Worm (Caenorhabditis elegans): Measurements from ENCODE around the gene F08F8.11.

F08F8.11 gene

DNA sequence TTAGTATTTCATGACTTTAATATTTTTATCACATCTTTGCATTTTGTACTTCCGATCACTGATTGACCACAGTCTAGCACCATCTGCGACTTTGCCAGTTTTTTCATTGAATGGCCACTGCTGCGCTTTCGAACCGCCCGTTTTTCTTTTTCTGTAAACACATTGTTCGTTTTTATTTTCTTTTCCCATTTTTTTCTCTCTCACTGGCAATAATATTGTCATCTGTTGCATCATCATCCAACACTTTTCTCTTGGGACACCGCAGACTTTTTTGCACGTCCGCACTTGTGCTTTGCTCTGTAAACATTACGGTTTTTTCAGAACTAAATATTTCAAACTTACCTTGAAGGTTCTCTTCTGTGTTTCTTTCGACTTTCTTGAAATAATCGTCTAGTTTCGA, 7.1 kb upstream of the F08F8.11 start:
- no peak for TF ChIP-seq unc-62 (GFP tag; optimal IDR thresholded peaks at IDR 0.05)

DNA sequence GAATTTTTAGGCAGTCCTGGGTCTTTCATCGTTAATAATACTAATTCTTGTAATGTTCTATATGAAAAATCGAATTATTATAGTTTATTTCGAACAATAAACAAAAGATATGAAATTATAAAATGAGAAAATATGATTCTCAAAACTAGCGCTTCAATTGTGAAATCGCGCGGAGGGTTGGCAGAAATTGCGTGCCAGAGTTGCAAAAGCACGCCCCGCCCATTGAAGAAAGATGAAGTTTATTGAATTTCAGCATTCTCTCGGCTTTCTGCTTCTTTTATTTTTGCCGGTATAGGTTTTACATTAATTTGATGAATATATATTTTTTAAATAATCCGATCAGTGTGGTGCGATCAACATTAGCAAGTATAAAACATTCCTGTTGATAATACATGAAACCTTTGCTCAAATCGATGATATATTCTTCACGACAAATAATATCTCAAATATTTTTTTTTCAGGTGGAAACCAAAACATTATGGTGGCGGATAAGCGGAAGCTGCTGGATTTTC, 6.6 kb upstream of the F08F8.11 start, which contains the start of the genes eco-1 and hmgr-1:
Gene eco-1 (minus strand): TSS at position 59 of the 512 bp plus-strand sequence.
Gene hmgr-1 (plus strand): TSS at position 462 of the 512 bp plus-strand sequence.
- no peak for TF ChIP-seq unc-62 (GFP tag; optimal IDR thresholded peaks at IDR 0.05)

DNA sequence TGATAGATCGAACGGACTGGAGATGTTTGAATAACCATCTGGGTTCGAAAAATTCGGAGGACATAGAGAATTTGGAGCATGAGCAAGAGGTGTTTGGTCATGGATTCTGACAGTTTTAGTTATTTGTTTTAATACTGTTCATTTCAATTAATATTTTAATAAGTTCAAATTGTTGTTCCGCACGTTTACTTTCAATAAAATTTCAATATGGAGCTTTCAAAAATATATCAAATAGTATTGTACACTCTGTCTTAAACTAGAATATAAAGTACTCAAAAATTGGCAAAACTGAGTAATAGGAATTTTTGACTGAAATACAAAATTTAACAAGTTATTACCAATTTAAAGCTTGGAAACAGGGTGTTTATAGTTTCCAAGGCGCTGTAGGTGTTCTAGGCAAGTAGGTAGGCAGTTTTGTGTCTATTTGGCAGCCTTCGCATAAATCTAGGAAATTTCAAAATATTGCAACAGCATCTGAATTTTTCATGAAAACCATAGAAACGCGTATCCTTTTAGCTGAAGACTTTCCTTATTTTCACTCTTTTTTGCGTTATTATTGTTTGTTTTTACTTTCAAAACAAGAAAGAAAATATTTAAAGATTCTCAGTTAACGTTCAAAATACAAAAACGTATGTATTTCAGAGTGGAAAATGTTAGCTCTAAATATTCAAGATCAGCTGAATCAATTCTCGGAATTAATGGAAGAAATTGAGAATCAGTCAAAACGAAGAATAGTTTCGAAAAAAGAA, 1.5 kb downstream of the F08F8.11 start, which contains the start of the genes T20B12.5 and T20B12.4:
Gene T20B12.5 (minus strand): TSS at position 101 of the 749 bp plus-strand sequence.
Gene T20B12.4 (plus strand): TSS at position 699 of the 749 bp plus-strand sequence.
- no peak for TF ChIP-seq unc-62 (GFP tag; optimal IDR thresholded peaks at IDR 0.05)

DNA sequence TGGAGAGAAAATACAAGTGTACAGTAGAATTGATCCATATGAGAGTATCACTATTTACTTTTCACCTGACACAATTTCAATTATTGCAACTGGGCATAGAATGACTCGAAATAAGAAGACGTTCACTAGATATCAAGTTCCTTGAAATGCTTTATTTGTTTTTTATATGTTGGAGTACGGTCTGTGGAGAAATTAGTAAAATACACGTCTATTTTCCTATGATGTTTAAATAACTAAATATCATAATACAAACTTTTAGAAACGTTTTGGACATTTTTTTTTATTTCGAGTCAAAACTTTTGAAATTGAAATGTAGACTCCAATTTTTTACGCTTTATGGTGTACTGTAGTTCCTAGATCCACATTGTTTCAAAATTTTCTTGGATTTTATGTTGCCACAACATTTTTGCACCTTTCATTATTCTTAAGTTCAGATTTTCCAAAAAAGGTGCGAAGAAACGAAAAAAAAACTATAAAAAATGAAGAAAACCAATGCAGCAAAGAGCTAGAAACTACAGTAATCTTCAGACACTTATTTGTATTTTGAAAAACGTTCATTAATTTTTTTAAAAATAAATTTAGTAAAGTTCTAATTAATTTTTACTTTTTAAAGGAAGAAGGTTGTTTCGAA, 3.8 kb downstream of the F08F8.11 start:
- TF ChIP-seq unc-62 (GFP tag; optimal IDR thresholded peaks at IDR 0.05) = no peak

DNA sequence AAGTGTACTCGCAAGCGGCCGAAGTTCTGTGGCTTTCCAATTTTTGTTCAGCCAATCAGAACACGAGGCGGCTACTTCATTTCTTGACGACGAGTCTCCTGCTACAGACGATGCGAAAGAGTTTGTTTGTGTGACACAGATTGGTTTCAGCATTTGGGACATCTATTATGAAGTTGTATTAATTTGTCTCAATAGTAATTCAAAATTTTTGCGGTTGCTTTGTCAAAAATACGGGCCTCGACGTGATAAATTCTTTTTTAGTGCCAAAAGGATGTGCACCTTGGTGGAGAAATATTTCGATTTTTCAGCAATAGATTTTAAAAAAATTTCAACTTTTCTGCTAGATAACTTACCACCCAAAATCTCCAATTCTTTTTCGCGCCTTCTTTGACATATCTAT, 4.9 kb downstream of the F08F8.11 start:
- no peak for TF ChIP-seq unc-62 (GFP tag; optimal IDR thresholded peaks at IDR 0.05)

DNA sequence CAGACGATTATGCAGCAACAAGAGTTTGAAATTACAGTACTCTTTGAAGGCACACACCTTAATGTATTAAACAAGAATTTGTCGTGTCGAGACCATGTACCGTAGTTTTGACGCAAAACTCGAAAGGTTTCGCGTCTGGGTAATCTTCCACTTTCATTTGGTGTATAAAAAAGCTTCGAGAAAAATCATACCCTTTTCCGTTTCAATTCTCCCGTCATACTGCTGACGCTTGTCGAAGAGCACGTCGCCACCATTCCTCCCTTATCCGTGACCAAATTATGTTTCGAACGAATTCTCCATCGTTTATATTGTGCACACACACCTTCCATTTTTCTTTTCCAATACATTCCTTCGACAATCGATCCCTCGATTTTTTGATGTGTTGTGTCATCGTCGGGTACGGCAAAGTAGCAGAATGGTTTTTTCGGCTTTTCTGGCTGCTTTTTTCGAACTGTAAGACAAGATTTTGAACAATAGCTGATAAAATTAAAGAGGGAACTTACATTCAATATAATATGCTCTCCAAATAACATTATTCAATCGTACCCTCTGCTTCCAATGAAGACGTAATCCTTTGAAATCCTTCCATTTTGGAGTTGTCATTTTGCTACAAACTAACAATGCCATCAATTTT, 8.2 kb downstream of the F08F8.11 start:
- TF ChIP-seq unc-62 (GFP tag; optimal IDR thresholded peaks at IDR 0.05) = no peak

DNA sequence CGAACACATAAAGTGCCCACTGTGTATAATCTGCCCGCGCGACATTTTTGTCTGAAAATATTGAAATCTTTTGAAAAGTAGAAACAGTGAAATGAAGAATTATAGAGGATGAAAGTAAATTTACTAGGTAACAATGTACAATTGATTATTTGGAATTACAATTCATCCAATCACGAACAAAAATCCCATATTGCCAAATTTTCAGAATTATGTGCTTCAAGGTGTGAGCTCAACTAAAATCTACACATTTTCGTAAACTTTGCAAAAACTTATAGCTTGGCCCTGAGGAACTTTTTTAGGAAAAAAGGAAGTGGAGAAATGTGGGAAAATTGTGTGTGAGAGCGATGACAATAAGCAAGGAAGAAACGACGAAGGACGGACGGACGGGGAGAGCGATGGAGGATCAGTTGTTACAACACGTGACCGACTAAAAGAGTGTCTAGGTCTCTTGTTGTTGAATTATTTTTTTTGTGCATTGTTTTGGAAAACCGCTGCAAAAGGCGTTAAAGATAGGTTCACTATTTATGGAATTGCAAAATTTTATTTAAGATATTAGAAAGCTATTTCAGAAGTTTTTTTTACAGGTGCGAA, 9.1 kb downstream of the F08F8.11 start, which contains the start of gene mml-1:
Gene mml-1 (minus strand): TSS at position 51 of the 591 bp plus-strand sequence.
- TF ChIP-seq unc-62 (GFP tag; optimal IDR thresholded peaks at IDR 0.05) = no peak

DNA sequence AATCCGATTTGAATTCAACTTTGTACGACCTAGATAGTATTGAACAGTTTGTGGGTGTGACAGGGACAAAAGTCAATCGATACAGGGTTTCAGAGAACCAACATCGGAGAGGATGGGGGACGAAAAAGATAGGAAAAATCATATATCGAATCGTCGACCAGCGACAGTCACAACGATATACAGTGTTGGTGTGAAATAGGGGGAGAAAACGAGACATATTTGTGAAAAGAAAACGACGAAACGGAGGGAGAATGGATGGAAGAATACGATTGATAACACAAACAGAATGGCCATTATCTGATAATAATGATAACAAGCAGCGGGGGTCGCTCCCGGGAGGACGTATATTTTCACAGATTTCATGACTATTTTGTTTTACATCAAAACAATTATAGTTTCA, 9.7 kb downstream of the F08F8.11 start:
- no peak for TF ChIP-seq unc-62 (GFP tag; optimal IDR thresholded peaks at IDR 0.05)

DNA sequence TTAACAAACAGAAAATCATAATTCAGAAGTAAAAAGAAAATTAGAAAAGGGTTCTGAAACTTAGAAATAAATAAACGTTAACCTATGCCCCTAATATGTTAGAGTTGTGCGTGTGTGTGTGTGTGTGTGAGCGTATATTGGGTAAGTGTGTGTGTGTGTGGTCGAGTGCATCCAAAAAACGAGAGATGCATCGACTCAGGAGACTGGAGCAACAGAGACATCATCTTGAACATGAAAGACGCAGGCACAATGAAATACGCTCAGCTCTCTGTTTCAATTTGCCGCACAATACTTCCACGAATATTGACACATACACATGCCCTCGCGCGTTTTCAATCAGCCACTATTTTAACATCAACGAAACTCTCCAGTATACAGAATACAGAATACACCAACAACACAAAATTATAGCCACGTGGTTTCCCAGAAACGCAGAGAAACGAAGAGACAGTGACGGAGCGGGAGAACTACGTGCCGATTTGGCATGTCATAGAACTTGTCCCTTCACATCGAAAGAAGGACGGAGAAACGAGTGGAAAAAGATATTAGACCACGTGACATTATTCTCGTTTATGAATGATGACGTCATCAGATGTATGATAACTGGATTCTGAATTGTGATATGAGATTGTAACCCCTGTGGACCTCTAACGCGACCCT, 10.6 kb downstream of the F08F8.11 start:
- no peak for TF ChIP-seq unc-62 (GFP tag; optimal IDR thresholded peaks at IDR 0.05)

DNA sequence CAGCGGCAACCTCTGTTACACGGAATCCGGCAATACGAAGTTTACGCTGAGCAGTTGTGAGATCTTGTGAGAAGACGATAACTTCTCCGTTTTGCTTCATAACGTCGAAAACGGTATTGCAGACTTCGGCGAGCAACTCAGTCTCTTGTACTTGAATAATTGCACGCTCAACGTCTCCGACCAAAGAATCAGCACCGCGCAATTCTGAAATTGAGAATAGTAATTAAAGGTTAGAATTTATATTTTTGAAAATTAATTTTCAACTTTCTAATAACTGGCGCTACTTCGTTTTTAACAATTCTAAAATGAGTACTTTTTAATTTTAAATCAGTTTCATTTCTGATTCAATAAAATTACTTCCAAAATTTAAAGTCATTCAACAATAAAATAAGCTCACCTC, 12.8 kb downstream of the F08F8.11 start:
- TF ChIP-seq unc-62 (GFP tag; optimal IDR thresholded peaks at IDR 0.05) = no peak

DNA sequence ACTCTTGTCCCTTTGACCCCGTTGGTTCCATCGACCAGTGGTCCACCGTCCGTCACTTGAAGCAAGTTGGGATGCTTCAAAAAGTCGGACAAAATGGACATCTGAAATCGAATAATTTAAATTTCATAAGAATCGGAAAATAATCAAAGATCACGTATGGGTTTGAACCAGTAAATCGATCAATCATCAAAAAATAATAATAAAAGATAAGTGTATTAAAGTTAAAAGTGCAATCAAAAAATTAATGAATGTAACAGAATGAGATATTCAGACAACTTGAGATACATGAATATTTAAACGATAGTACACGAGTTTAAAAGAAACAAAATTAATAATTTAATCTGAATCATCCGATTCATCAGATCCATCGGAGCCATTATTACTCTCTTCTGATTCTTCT, 13.2 kb downstream of the F08F8.11 start, which contains the start of gene T20B12.7:
Gene T20B12.7 (minus strand): TSS at position 101 of the 400 bp plus-strand sequence.
- TF ChIP-seq unc-62 (GFP tag; optimal IDR thresholded peaks at IDR 0.05) = no peak

DNA sequence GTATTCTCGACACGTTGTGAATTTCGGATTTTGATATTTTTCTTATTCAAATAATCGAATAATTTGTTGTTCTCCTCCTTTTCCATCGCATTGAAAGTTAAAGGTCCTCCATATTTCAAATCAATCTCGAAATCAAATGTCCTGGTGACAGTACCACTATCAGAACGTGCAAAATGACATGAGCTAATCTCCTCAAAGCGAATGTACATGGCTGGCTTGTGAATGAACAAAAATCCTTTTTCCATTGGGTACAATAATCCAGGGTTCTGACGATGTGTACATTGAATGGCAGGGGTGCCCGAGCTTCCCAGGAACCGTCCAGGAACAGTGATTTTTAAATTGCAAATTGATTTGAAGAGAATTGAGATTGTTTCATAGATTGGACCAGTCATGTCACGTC, 14.4 kb downstream of the F08F8.11 start:
- no peak for TF ChIP-seq unc-62 (GFP tag; optimal IDR thresholded peaks at IDR 0.05)

DNA sequence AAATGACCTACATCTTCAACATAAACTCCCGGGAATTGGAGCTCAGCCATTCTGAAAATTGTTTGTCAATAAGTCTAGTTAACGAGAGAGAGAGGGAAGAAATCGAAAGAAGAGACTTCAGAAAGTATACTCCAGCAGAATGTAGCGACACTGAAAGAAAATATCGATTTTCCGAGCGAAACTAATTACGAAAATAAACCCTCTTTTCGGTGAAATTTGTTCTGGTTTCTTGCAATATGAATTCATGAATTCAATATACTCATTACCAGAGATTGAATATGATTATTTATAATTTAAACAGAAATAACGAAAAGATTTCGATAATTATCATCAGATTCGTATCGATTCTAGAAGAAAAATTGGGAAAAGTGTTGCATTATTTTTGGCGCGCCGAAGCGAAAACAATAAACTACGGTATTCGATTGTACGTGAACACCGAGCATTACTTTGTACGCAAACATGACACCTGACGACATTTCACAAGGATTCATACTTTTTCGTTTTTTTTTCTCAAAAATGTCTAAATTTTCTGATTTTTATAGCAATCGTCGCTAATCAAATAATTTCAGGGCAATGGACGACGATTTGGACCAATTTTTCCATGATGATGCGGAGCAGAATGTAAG, 16.0 kb downstream of the F08F8.11 start, which contains the start of the genes hmg-4 and T20B12.3:
Gene hmg-4 (minus strand): TSS at position 51 of the 626 bp plus-strand sequence.
Gene T20B12.3 (plus strand): TSS at position 570 of the 626 bp plus-strand sequence.
- no peak for TF ChIP-seq unc-62 (GFP tag; optimal IDR thresholded peaks at IDR 0.05)

DNA sequence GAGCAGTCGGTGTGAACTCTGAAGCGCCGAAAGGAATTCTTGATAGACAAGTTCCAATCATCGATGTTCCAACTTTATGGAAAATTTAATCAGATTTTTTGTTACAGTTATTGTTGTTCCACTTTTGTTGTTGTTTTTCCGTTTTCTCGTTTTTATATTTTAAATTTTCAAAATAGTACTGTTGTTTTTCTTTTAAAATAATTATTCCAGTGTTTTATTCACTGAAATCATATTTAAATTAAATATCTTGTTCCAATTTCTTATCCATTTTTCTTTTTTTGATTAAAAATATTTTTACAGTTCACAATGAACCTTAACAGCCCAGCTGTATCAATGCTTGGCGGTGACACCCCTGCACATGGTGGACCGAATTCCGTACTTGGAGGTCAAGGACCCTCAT, 18.0 kb downstream of the F08F8.11 start, which contains the start of gene tbp-1:
Gene tbp-1 (plus strand): TSS at position 301 of the 400 bp plus-strand sequence.
- TF ChIP-seq unc-62 (GFP tag; optimal IDR thresholded peaks at IDR 0.05) = no peak

Measured in whole organism, dauer.